Worm (Caenorhabditis elegans) whole organism, L4 larva: Measurements from ENCODE around the gene mai-1.
A peak's percentile ranks its signal among the peaks of the same experiment; 100 is the strongest.

ENCODE experiments used
- F26F4.8 ChIP-seq: fragments of 200-800 bp; sonication (Bioruptor generic); conservative IDR thresholded peaks from 2 replicates; pipeline ENCODE4 v1.3.6; 2022; ENCODE audit warnings: missing genetic modification characterization, missing compliant biosample characterization
- F37D6.2 ChIP-seq: sonication (generic microtip); optimal IDR thresholded peaks from 2 replicates; lab custom pipeline; 2016; ENCODE audit warnings: mild to moderate bottlenecking, missing genetic modification characterization, missing compliant biosample characterization
- F49E8.2 ChIP-seq: sonication (generic microtip); optimal IDR thresholded peaks from 2 replicates; lab custom pipeline; 2016; ENCODE audit warnings: missing compliant biosample characterization, mild to moderate bottlenecking, missing genetic modification characterization, borderline replicate concordance
- T20F7.1 ChIP-seq: fragments of 200-800 bp; sonication (Bioruptor generic); optimal IDR thresholded peaks from 2 replicates; lab custom pipeline; 2018; ENCODE audit warnings: mild to moderate bottlenecking, missing genetic modification characterization, missing compliant biosample characterization
- Y75B8A.6 ChIP-seq: fragments of 200-800 bp; sonication (Bioruptor generic); IDR thresholded peaks from 2 replicates; pipeline ENCODE4 v1.3.6; 2022; ENCODE audit warnings: missing genetic modification reagents, missing genetic modification characterization, missing compliant biosample characterization
- ZK337.2 ChIP-seq: fragments of 200-800 bp; sonication (Bioruptor generic); IDR thresholded peaks from 2 replicates; pipeline ENCODE4 v1.3.6; 2022; ENCODE audit warnings: missing genetic modification reagents, missing genetic modification characterization, missing compliant biosample characterization
- ZK546.5 ChIP-seq, 2 experiments: sonication (generic microtip); optimal IDR thresholded peaks; 2 replicates each; lab custom pipeline; 2017; ENCODE audit warnings: missing biosample characterization in 2 of 2, missing genetic modification characterization in 2 of 2
- ama-1 ChIP-seq: fragments of 150-350 bp; optimal IDR thresholded peaks from 2 replicates; lab custom pipeline; 2014; ENCODE audit warnings: inconsistent platforms, mixed read lengths
- ceh-28 ChIP-seq: fragments of 150-350 bp; optimal IDR thresholded peaks from 2 replicates; lab custom pipeline; 2014; ENCODE audit warnings: missing biosample characterization, missing genetic modification reagents, missing genetic modification characterization
- ceh-44 ChIP-seq: fragments of 200-800 bp; sonication (Bioruptor generic); IDR thresholded peaks from 2 replicates; pipeline ENCODE4 v1.3.6; 2022; ENCODE audit warnings: missing genetic modification reagents, missing genetic modification characterization, missing compliant biosample characterization
- ceh-82 ChIP-seq: sonication (generic microtip); optimal IDR thresholded peaks from 2 replicates; lab custom pipeline; 2017; ENCODE audit warnings: missing biosample characterization, missing genetic modification characterization
- ces-1 ChIP-seq: fragments of 150-350 bp; sonication (generic microtip); optimal IDR thresholded peaks from 4 replicates; lab custom pipeline; 2014; ENCODE audit warnings: missing biosample characterization, missing genetic modification reagents, missing genetic modification characterization
- cey-2 ChIP-seq: sonication (generic microtip); optimal IDR thresholded peaks from 3 replicates; lab custom pipeline; 2017; ENCODE audit warnings: missing genetic modification characterization, mild to moderate bottlenecking, missing compliant biosample characterization, antibody characterized with exemption, borderline replicate concordance; ENCODE audit not compliant: insufficient read depth
- ctbp-1 ChIP-seq: fragments of 200-800 bp; sonication (Bioruptor generic); IDR thresholded peaks from 2 replicates; pipeline ENCODE4 v1.3.6; 2022; ENCODE audit warnings: missing genetic modification reagents, missing genetic modification characterization, missing compliant biosample characterization
- daf-12 ChIP-seq: fragments of 150-350 bp; optimal IDR thresholded peaks from 2 replicates; lab custom pipeline; 2014; ENCODE audit warnings: missing biosample characterization, missing genetic modification reagents, missing genetic modification characterization
- daf-16 ChIP-seq, 3 experiments: sonication (generic microtip); optimal IDR thresholded peaks; 2 replicates each; lab custom pipeline; 2016 to 2017; ENCODE audit warnings: missing genetic modification characterization in 3 of 3, missing genetic modification reagents in 3 of 3, mild to moderate bottlenecking in 2 of 3, missing compliant biosample characterization in 2 of 3, missing biosample characterization in 1 of 3, moderate library complexity in 1 of 3
- daf-19 ChIP-seq: fragments of 200-800 bp; sonication (Bioruptor generic); conservative IDR thresholded peaks from 2 replicates; pipeline ENCODE4 v1.3.6; 2022; ENCODE audit warnings: missing genetic modification characterization, missing compliant biosample characterization
- dmd-6 ChIP-seq: fragments of 200-800 bp; sonication (Bioruptor generic); IDR thresholded peaks from 2 replicates; pipeline ENCODE4 v1.3.6; 2022; ENCODE audit warnings: missing genetic modification reagents, missing genetic modification characterization, missing compliant biosample characterization
- dmd-8 ChIP-seq: fragments of 200-800 bp; sonication (Bioruptor generic); IDR thresholded peaks from 2 replicates; pipeline ENCODE4 v1.3.6; 2022; ENCODE audit warnings: missing genetic modification characterization, missing compliant biosample characterization
- dve-1 ChIP-seq: sonication (generic microtip); optimal IDR thresholded peaks from 2 replicates; lab custom pipeline; 2017; ENCODE audit warnings: antibody characterized with exemption, mild to moderate bottlenecking, missing genetic modification characterization, missing compliant biosample characterization; ENCODE audit not compliant: insufficient read depth
- egl-27 ChIP-seq: sonication (generic microtip); optimal IDR thresholded peaks from 3 replicates; lab custom pipeline; 2017; ENCODE audit warnings: missing biosample characterization, missing genetic modification reagents, missing genetic modification characterization
- fkh-10 ChIP-seq: fragments of 150-350 bp; optimal IDR thresholded peaks from 2 replicates; lab custom pipeline; 2014; ENCODE audit warnings: missing biosample characterization, missing genetic modification reagents, missing genetic modification characterization
- gei-8 ChIP-seq: fragments of 200-800 bp; sonication (Bioruptor generic); optimal IDR thresholded peaks from 2 replicates; lab custom pipeline; 2018; ENCODE audit warnings: mild to moderate bottlenecking, missing genetic modification characterization, missing compliant biosample characterization
- hmg-1.1 ChIP-seq: fragments of 200-800 bp; sonication (Bioruptor generic); IDR thresholded peaks from 2 replicates; pipeline ENCODE4 v1.3.6; 2022; ENCODE audit warnings: missing genetic modification reagents, missing genetic modification characterization, missing compliant biosample characterization
- lim-7 ChIP-seq: fragments of 200-800 bp; sonication (Bioruptor generic); IDR thresholded peaks from 2 replicates; pipeline ENCODE4 v1.3.6; 2022; ENCODE audit warnings: missing genetic modification characterization, missing compliant biosample characterization
- lin-15B ChIP-seq: fragments of 150-350 bp; sonication (generic microtip); optimal IDR thresholded peaks from 3 replicates; lab custom pipeline; 2014; ENCODE audit warnings: missing biosample characterization, missing genetic modification characterization
- lin-38 ChIP-seq: fragments of 200-800 bp; sonication (Bioruptor generic); IDR thresholded peaks from 2 replicates; pipeline ENCODE4 v1.3.6; 2022; ENCODE audit warnings: missing genetic modification reagents, missing genetic modification characterization, missing compliant biosample characterization
- lir-3 ChIP-seq: sonication (generic microtip); optimal IDR thresholded peaks from 2 replicates; lab custom pipeline; 2016; ENCODE audit warnings: mild to moderate bottlenecking, missing genetic modification characterization, missing compliant biosample characterization
- madf-9 ChIP-seq: fragments of 200-800 bp; sonication (Bioruptor generic); conservative IDR thresholded peaks from 2 replicates; pipeline ENCODE4 v1.3.6; 2022; ENCODE audit warnings: missing genetic modification reagents, missing genetic modification characterization, missing compliant biosample characterization
- mep-1 ChIP-seq: fragments of 150-350 bp; sonication (generic microtip); optimal IDR thresholded peaks from 3 replicates; lab custom pipeline; 2014; ENCODE audit warnings: missing biosample characterization, missing genetic modification characterization
- mes-2 ChIP-seq: sonication (generic microtip); optimal IDR thresholded peaks from 2 replicates; lab custom pipeline; 2016; ENCODE audit warnings: missing genotype, mild to moderate bottlenecking, missing genetic modification characterization, missing compliant biosample characterization; ENCODE audit not compliant: poor library complexity, severe bottlenecking
- mxl-3 ChIP-seq: fragments of 200-800 bp; sonication (Bioruptor generic); optimal IDR thresholded peaks from 2 replicates; lab custom pipeline; 2018; ENCODE audit warnings: mild to moderate bottlenecking, missing genetic modification characterization, missing compliant biosample characterization
- nhr-102 ChIP-seq: sonication (generic microtip); optimal IDR thresholded peaks from 2 replicates; lab custom pipeline; 2016; ENCODE audit warnings: mild to moderate bottlenecking, missing genetic modification characterization, moderate library complexity, missing compliant biosample characterization
- nhr-111 ChIP-seq: fragments of 200-800 bp; sonication (Bioruptor generic); optimal IDR thresholded peaks from 2 replicates; lab custom pipeline; 2018; ENCODE audit warnings: mild to moderate bottlenecking, missing genetic modification characterization, missing compliant biosample characterization
- nhr-28 ChIP-seq: fragments of 150-350 bp; optimal IDR thresholded peaks from 2 replicates; lab custom pipeline; 2014; ENCODE audit warnings: missing biosample characterization, missing genetic modification characterization
- nhr-41 ChIP-seq: fragments of 200-800 bp; sonication (Bioruptor generic); IDR thresholded peaks from 2 replicates; pipeline ENCODE4 v1.3.6; 2022; ENCODE audit warnings: missing genetic modification reagents, missing genetic modification characterization, missing compliant biosample characterization
- php-3 ChIP-seq: fragments of 200-800 bp; sonication (Bioruptor generic); IDR thresholded peaks from 2 replicates; pipeline ENCODE4 v1.3.6; 2022; ENCODE audit warnings: missing genetic modification reagents, missing genetic modification characterization, missing compliant biosample characterization
- sdz-12 ChIP-seq: fragments of 200-800 bp; sonication (Bioruptor generic); optimal IDR thresholded peaks from 2 replicates; lab custom pipeline; 2018; ENCODE audit warnings: mild to moderate bottlenecking, missing genetic modification characterization, missing compliant biosample characterization
- skn-1 ChIP-seq: fragments of 150-350 bp; optimal IDR thresholded peaks from 2 replicates; lab custom pipeline; 2014; ENCODE audit warnings: missing biosample characterization, missing genetic modification characterization
- snpc-1.2 ChIP-seq: fragments of 200-800 bp; sonication (Bioruptor generic); IDR thresholded peaks from 2 replicates; pipeline ENCODE4 v1.3.6; 2022; ENCODE audit warnings: missing genetic modification reagents, missing genetic modification characterization, missing compliant biosample characterization
- snpc-4 ChIP-seq: fragments of 150-350 bp; optimal IDR thresholded peaks from 2 replicates; lab custom pipeline; 2014; ENCODE audit warnings: missing biosample characterization, missing genetic modification characterization
- spr-1 ChIP-seq: sonication (generic microtip); optimal IDR thresholded peaks from 2 replicates; lab custom pipeline; 2016; ENCODE audit warnings: mild to moderate bottlenecking, missing genetic modification characterization, missing compliant biosample characterization
- tag-97 ChIP-seq: fragments of 200-800 bp; sonication (Bioruptor generic); IDR thresholded peaks from 2 replicates; pipeline ENCODE4 v1.3.6; 2022; ENCODE audit warnings: missing genetic modification characterization, missing compliant biosample characterization
- tra-1 ChIP-seq: fragments of 200-800 bp; sonication (Bioruptor generic); IDR thresholded peaks from 2 replicates; pipeline ENCODE4 v1.3.6; 2022; ENCODE audit warnings: missing genetic modification reagents, missing genetic modification characterization, missing compliant biosample characterization
- unc-130 ChIP-seq: sonication (generic microtip); optimal IDR thresholded peaks from 2 replicates; lab custom pipeline; 2016; ENCODE audit warnings: missing genetic modification reagents, missing genetic modification characterization, missing compliant biosample characterization
- unc-62 ChIP-seq, 3 experiments: fragments of 150-350 bp in 1 of 3; sonication (generic microtip); optimal IDR thresholded peaks in 2 of 3; peaks in 1 of 3; 1 replicate in 1 of 3; 2 replicates in 2 of 3; lab custom pipeline; 2014 to 2017; ENCODE audit warnings: missing biosample characterization in 3 of 3, missing genetic modification characterization in 3 of 3, missing genetic modification reagents in 3 of 3, missing genotype in 1 of 3
- zag-1 ChIP-seq: fragments of 150-350 bp; optimal IDR thresholded peaks from 2 replicates; lab custom pipeline; 2014; ENCODE audit warnings: missing biosample characterization, missing genetic modification characterization
- zfp-2 ChIP-seq: sonication (generic microtip); optimal IDR thresholded peaks from 2 replicates; lab custom pipeline; 2016; ENCODE audit warnings: mild to moderate bottlenecking, missing genetic modification characterization, missing compliant biosample characterization
- zfp-3 ChIP-seq: fragments of 200-800 bp; sonication (Bioruptor generic); conservative IDR thresholded peaks from 2 replicates; pipeline ENCODE4 v1.3.6; 2022; ENCODE audit warnings: missing genetic modification reagents, missing genetic modification characterization, missing compliant biosample characterization
- ztf-7 ChIP-seq: fragments of 150-350 bp; optimal IDR thresholded peaks from 2 replicates; lab custom pipeline; 2014; ENCODE audit warnings: missing biosample characterization, missing genetic modification characterization

The mai-1 gene

ce11 chrX:3102817-3103216 lies 13.6 kb downstream of the mai-1 start:
- peak; percentile 10 for TF ChIP-seq ceh-28 (tag; lab: Kevin White, UChicago)
- TF ChIP-seq ceh-82 = no peak
- TF ChIP-seq gei-8 = no peak
- TF ChIP-seq daf-12 = no peak
- TF ChIP-seq cey-2 (tag; lab: Kevin White, UChicago) = no peak
- no peak for TF ChIP-seq ama-1 (lab: Kevin White, UChicago)
- no peak for TF ChIP-seq egl-27 (tag; lab: Kevin White, UChicago)
- no peak for TF ChIP-seq sdz-12
- TF ChIP-seq snpc-1.2 (GFP tag; lab: Robert Waterston, UW) = no peak
- no peak for TF ChIP-seq spr-1 (tag; lab: Kevin White, UChicago)
- no peak for TF ChIP-seq unc-130 (GFP tag; lab: Kevin White, UChicago)
- TF ChIP-seq nhr-28 (tag; lab: Kevin White, UChicago) = no peak
- TF ChIP-seq madf-9 (GFP tag; lab: Robert Waterston, UW) = no peak
- peak; percentile 26; the same call in 1 of the 2 replicates for TF ChIP-seq dmd-6
- TF ChIP-seq ces-1 (GFP tag; lab: Kevin White, UChicago) = no peak
- no peak for TF ChIP-seq Y75B8A.6 (GFP tag; lab: Robert Waterston, UW)
- TF ChIP-seq F49E8.2 = no peak
- TF ChIP-seq tra-1 (GFP tag; lab: Robert Waterston, UW) = no peak
- TF ChIP-seq zag-1 (tag; lab: Kevin White, UChicago) = no peak
- TF ChIP-seq hmg-1.1 = 0 out of 2 replicates have a peak, but pooled peaks have one; percentile 39
- TF ChIP-seq nhr-102 = no peak
- TF ChIP-seq ceh-44 (GFP tag; lab: Robert Waterston, UW) = no peak
- TF ChIP-seq nhr-111 = no peak
- peak; percentile 42 for TF ChIP-seq mep-1 (tag; lab: Kevin White, UChicago)
- TF ChIP-seq fkh-10 = no peak
- no peak for TF ChIP-seq daf-19 (GFP tag; lab: Robert Waterston, UW)
- no peak for TF ChIP-seq ztf-7
- peak; percentile 44 for TF ChIP-seq mes-2 (tag; lab: Kevin White, UChicago)
- 0 out of 2 replicates have a peak, but pooled peaks have one; percentile 29 for TF ChIP-seq lim-7 (GFP tag; lab: Robert Waterston, UW)
- TF ChIP-seq dmd-8 (GFP tag; lab: Robert Waterston, UW) = no peak
- TF ChIP-seq lin-38 (GFP tag; lab: Robert Waterston, UW) = no peak
- no peak for TF ChIP-seq ctbp-1 (GFP tag; lab: Robert Waterston, UW)
- TF ChIP-seq snpc-4 (tag; lab: Kevin White, UChicago) = no peak
- TF ChIP-seq ZK337.2 (GFP tag; lab: Robert Waterston, UW) = no peak
- no peak for TF ChIP-seq T20F7.1
- TF ChIP-seq daf-16 (GFP tag; optimal IDR thresholded peaks at IDR 0.05; lab: Kevin White, UChicago) = no peak
- peak; percentile 5 for TF ChIP-seq daf-16 (tag; optimal IDR thresholded peaks at IDR 0.05; lab: Kevin White, UChicago)
- no peak for TF ChIP-seq ZK546.5 (tag; optimal IDR thresholded peaks at IDR 0.05; lab: Kevin White, UChicago)
- TF ChIP-seq F26F4.8 = no peak
- no peak for TF ChIP-seq tag-97
- no peak for TF ChIP-seq zfp-2 (tag; lab: Kevin White, UChicago)
- no peak for TF ChIP-seq zfp-3 (GFP tag; lab: Robert Waterston, UW)
- TF ChIP-seq skn-1 (tag; lab: Kevin White, UChicago) = no peak
- 0 out of 2 replicates have a peak, but pooled peaks have one; percentile 7 for TF ChIP-seq php-3 (GFP tag; lab: Robert Waterston, UW)
- TF ChIP-seq dve-1 (tag; lab: Kevin White, UChicago) = peak; percentile 35
- no peak for TF ChIP-seq lin-15B
- TF ChIP-seq F37D6.2 (tag; lab: Kevin White, UChicago) = no peak
- TF ChIP-seq unc-62 (GFP tag; optimal IDR thresholded peaks at IDR 0.05 in 1 of 2; lab: Kevin White, UChicago) = no peak
- no peak for TF ChIP-seq unc-62 (tag; optimal IDR thresholded peaks at IDR 0.05; lab: Kevin White, UChicago)
- no peak for TF ChIP-seq lir-3 (tag; lab: Kevin White, UChicago)
- TF ChIP-seq nhr-41 (GFP tag; lab: Robert Waterston, UW) = no peak
- peak; percentile 39 for TF ChIP-seq mxl-3 (GFP tag; lab: Kevin White, UChicago)
